Fruit fly (Drosophila melanogaster): ENCODE measurements around the gene DEF8.

Gene DEF8

dm6 chr3L:12115103-12115502, 16.8 kb upstream of the DEF8 start (continued):
- peak; percentile 76 for TF ChIP-seq Lpt (GFP tag; optimal IDR thresholded peaks at IDR 0.05)
- TF ChIP-seq CG8632 (GFP tag; optimal IDR thresholded peaks at IDR 0.05) = peak; percentile 81
- TF ChIP-seq Hr39 (GFP tag; optimal IDR thresholded peaks at IDR 0.05) = peak; percentile 92
- TF ChIP-seq vri (GFP tag; optimal IDR thresholded peaks at IDR 0.05) = peak; percentile 89
- TF ChIP-seq CG8319 (GFP tag; optimal IDR thresholded peaks at IDR 0.05) = peak; percentile 72
- peak; percentile 92 for TF ChIP-seq CG3919 (GFP tag; optimal IDR thresholded peaks at IDR 0.05)
- TF ChIP-seq CG6163 (GFP tag; IDR thresholded peaks at IDR 0.05) = peak; percentile 93
- peak; percentile 81 for TF ChIP-seq net (GFP tag; optimal IDR thresholded peaks at IDR 0.05)
- TF ChIP-seq CG10669 (GFP tag; optimal IDR thresholded peaks at IDR 0.05) = peak; percentile 86
- peak; percentile 89 for TF ChIP-seq Eip75B (GFP tag; optimal IDR thresholded peaks at IDR 0.05)
- peak; percentile 80 for TF ChIP-seq CG9139 (GFP tag; optimal IDR thresholded peaks at IDR 0.05)
- TF ChIP-seq achi (GFP tag; optimal IDR thresholded peaks at IDR 0.05) = peak; percentile 89
- peak; percentile 72 for TF ChIP-seq CG32006 (GFP tag; optimal IDR thresholded peaks at IDR 0.05)

- TF ChIP-seq lz (GFP tag; optimal IDR thresholded peaks at IDR 0.05) = peak; percentile 24
- TF ChIP-seq CG3032 (tag; optimal IDR thresholded peaks at IDR 0.05) = peak; percentile 12
- peak; percentile 8 for TF ChIP-seq topi (GFP tag; optimal IDR thresholded peaks at IDR 0.05)
- TF ChIP-seq ss (GFP tag; optimal IDR thresholded peaks at IDR 0.05) = no peak
- TF ChIP-seq net (GFP tag; optimal IDR thresholded peaks at IDR 0.05) = no peak
- no peak for TF ChIP-seq CG32006 (GFP tag; optimal IDR thresholded peaks at IDR 0.05)
- peak; percentile 70 for TF ChIP-seq fkh (GFP tag; optimal IDR thresholded peaks at IDR 0.05)
- peak; percentile 21 for TF ChIP-seq Eip78C (GFP tag)
- no peak for TF ChIP-seq CG6854 (GFP tag; optimal IDR thresholded peaks at IDR 0.05)
- TF ChIP-seq cyc (GFP tag; optimal IDR thresholded peaks at IDR 0.05) = peak; percentile 22
- TF ChIP-seq CG6808 (GFP tag; optimal IDR thresholded peaks at IDR 0.05) = no peak
Measured at dm6 chr3L:12115966-12116735, 15.8 kb upstream of the DEF8 start, which contains the start of gene vers. vers (plus strand) TSS chr3L:12116101.

dm6 chr3L:12118156-12118555, 13.8 kb upstream of the DEF8 start, which contains the start of gene ssp:
ssp (plus strand) TSS chr3L:12118257.
- no peak for TF ChIP-seq CG3032 (tag; optimal IDR thresholded peaks at IDR 0.05)
- TF ChIP-seq Eip78C (GFP tag) = peak; percentile 46
- no peak for TF ChIP-seq CG6276 (GFP tag; optimal IDR thresholded peaks at IDR 0.05)
- peak; percentile 17 for TF ChIP-seq esn (GFP tag; optimal IDR thresholded peaks at IDR 0.05)
- TF ChIP-seq Ets96B (tag; optimal IDR thresholded peaks at IDR 0.05) = no peak
- peak; percentile 26 for TF ChIP-seq fkh (GFP tag; optimal IDR thresholded peaks at IDR 0.05)

dm6 chr3L:12118631-12119030, 13.3 kb upstream of the DEF8 start:
- TF ChIP-seq CG8119 (GFP tag; IDR thresholded peaks at IDR 0.05) (no peak), svp (GFP tag) (peak; percentile 97), CG4318 (GFP tag; optimal IDR thresholded peaks at IDR 0.05) (no peak), esn (GFP tag; optimal IDR thresholded peaks at IDR 0.05) (no peak), CG6854 (GFP tag; optimal IDR thresholded peaks at IDR 0.05) (no peak)

dm6 chr3L:12119875-12120485, 12.0 kb upstream of the DEF8 start, which contains the start of gene CG11560:
CG11560 (plus strand) TSS chr3L:12120019.
- no peak for TF ChIP-seq pdm3 (GFP tag; optimal IDR thresholded peaks at IDR 0.05)
- peak; percentile 20 for TF ChIP-seq Eip78C (GFP tag)
- no peak for TF ChIP-seq Sox14 (GFP tag; optimal IDR thresholded peaks at IDR 0.05)

All from whole organism, prepupa.